Worm (Caenorhabditis elegans): ENCODE measurements around the gene attf-3.

DNA sequence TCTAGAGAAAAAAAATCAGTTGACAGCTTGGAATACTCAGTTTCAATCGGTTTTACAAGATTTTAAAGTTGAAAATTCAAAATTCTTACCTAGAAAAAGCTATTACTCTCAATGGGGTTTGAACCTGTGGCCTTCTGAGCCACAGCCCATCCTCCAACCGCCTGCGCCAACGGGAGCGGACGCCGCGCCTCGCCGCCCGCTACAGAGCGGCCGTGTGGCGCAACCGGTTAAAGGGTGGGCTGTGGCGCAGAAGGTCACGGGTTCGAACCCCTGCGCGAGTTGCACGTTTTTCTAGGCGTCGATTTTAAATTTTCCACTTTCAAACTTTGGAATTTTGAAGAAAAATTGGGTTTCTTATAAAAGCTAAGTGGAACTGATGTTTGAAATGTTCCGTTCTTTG lies 37.9 kb downstream of the attf-3 start:
- TF ChIP-seq snpc-4 (tag; optimal IDR thresholded peaks at IDR 0.05): no peak
- TF ChIP-seq nhr-28 (tag; optimal IDR thresholded peaks at IDR 0.05): no peak
- no peak for TF ChIP-seq nhr-12 (tag; optimal IDR thresholded peaks at IDR 0.05)
- no peak for TF ChIP-seq flh-1 (GFP tag; optimal IDR thresholded peaks at IDR 0.05)
- no peak for TF ChIP-seq ces-1 (GFP tag; optimal IDR thresholded peaks at IDR 0.05)
- no peak for TF ChIP-seq bed-3 (GFP tag; optimal IDR thresholded peaks at IDR 0.05)
- TF ChIP-seq nhr-76 (tag; optimal IDR thresholded peaks at IDR 0.05): no peak
- TF ChIP-seq unc-62 (GFP tag; optimal IDR thresholded peaks at IDR 0.05): no peak
- no peak for TF ChIP-seq nhr-237 (tag; optimal IDR thresholded peaks at IDR 0.05)
- TF ChIP-seq blmp-1 (tag; optimal IDR thresholded peaks at IDR 0.05): no peak
- TF ChIP-seq cnd-1 (tag; optimal IDR thresholded peaks at IDR 0.05): no peak
- TF ChIP-seq pha-4 (tag; optimal IDR thresholded peaks at IDR 0.05): no peak
- TF ChIP-seq lin-32 (GFP tag; optimal IDR thresholded peaks at IDR 0.05): no peak
- no peak for TF ChIP-seq lsy-2 (tag; optimal IDR thresholded peaks at IDR 0.05)
